Worm (Caenorhabditis elegans) whole organism, L3 larva: ENCODE data around the gene npr-29.

ENCODE experiments used
- ama-1 ChIP-seq: fragments of 150-350 bp; optimal IDR thresholded peaks from 2 replicates; lab custom pipeline; 2018
- ceh-9 ChIP-seq: sonication (generic microtip); optimal IDR thresholded peaks from 2 replicates; lab custom pipeline; 2018; ENCODE audit warnings: missing biosample characterization, missing genetic modification characterization
- egl-5 ChIP-seq: fragments of 150-350 bp; optimal IDR thresholded peaks from 2 replicates; lab custom pipeline; 2017; ENCODE audit warnings: missing biosample characterization, missing genetic modification reagents, missing genetic modification characterization, inconsistent platforms
- jun-1 ChIP-seq: fragments of 150-350 bp; optimal IDR thresholded peaks from 2 replicates; lab custom pipeline; 2014; ENCODE audit warnings: missing biosample characterization, missing genetic modification reagents, missing genetic modification characterization
- nhr-28 ChIP-seq: fragments of 150-350 bp; optimal IDR thresholded peaks from 2 replicates; lab custom pipeline; 2014; ENCODE audit warnings: missing biosample characterization, missing genetic modification characterization
- unc-62 ChIP-seq: fragments of 150-350 bp; sonication (generic microtip); optimal IDR thresholded peaks from 4 replicates; lab custom pipeline; 2014; ENCODE audit warnings: missing biosample characterization, missing genetic modification reagents, missing genetic modification characterization

ce11 chrIII:9236228-9236627, 21.0 kb upstream of the npr-29 start, which contains the start of gene T23G5.2:
- TF ChIP-seq egl-5 (tag; lab: Kevin White, UChicago) (no peak), nhr-28 (no peak), ceh-9 (tag; lab: Kevin White, UChicago) (no peak), unc-62 (GFP tag; lab: Kevin White, UChicago) (no peak), ama-1 (no peak), jun-1 (tag; lab: Kevin White, UChicago) (no peak)
